Fruit fly (Drosophila melanogaster): ENCODE measurements around the gene CG9016.

Gene CG9016

dm6 chr2L:5876474-5877067 lies 46.9 kb downstream of the CG9016 start (continued):
- TF ChIP-seq CG6813 (GFP tag; optimal IDR thresholded peaks at IDR 0.05) (peak; percentile 68), Sox102F (GFP tag; optimal IDR thresholded peaks at IDR 0.05) (peak; percentile 26), CG12071 (GFP tag; optimal IDR thresholded peaks at IDR 0.05) (peak; percentile 73), maf-S (GFP tag; optimal IDR thresholded peaks at IDR 0.05) (no peak), amos (GFP tag; IDR thresholded peaks at IDR 0.05; ENCODE audit: partially characterized antibody) (no peak), HmgZ (tag; optimal IDR thresholded peaks at IDR 0.05) (peak; percentile 53), CG7963 (GFP tag; IDR thresholded peaks at IDR 0.05; ENCODE audit: partially characterized antibody) (no peak), Oaz (GFP tag; IDR thresholded peaks at IDR 0.05) (no peak), CHES-1-like (GFP tag; optimal IDR thresholded peaks at IDR 0.05) (peak; percentile 40), ranshi (GFP tag; IDR thresholded peaks at IDR 0.05) (0 out of 2 replicates have a peak, but pooled peaks have one; percentile 17), sug (tag; optimal IDR thresholded peaks at IDR 0.05) (peak; percentile 34), sima (GFP tag; optimal IDR thresholded peaks at IDR 0.05) (no peak), CG7745 (tag; optimal IDR thresholded peaks at IDR 0.05) (no peak), Dll (GFP tag; IDR thresholded peaks at IDR 0.05; ENCODE audit: partially characterized antibody) (no peak), Sry-δ (GFP tag; optimal IDR thresholded peaks at IDR 0.05) (no peak), cas (GFP tag; IDR thresholded peaks at IDR 0.05) (no peak), CG3995 (GFP tag; optimal IDR thresholded peaks at IDR 0.05) (no peak), CG5245 (GFP tag; optimal IDR thresholded peaks at IDR 0.05) (no peak), CG3407 (GFP tag; optimal IDR thresholded peaks at IDR 0.05) (no peak), Optix (GFP tag; IDR thresholded peaks at IDR 0.05) (no peak), CG30020 (tag; optimal IDR thresholded peaks at IDR 0.05) (no peak), CG16813 (GFP tag; IDR thresholded peaks at IDR 0.05; ENCODE audit: partially characterized antibody) (no peak), zfh2 (GFP tag; optimal IDR thresholded peaks at IDR 0.05) (no peak), CG7357 (GFP tag; IDR thresholded peaks at IDR 0.05) (no peak), luna (GFP tag; optimal IDR thresholded peaks at IDR 0.05) (no peak), CG2712 (tag; optimal IDR thresholded peaks at IDR 0.05) (no peak), CrebB (tag; optimal IDR thresholded peaks at IDR 0.05) (peak; percentile 68), br (optimal IDR thresholded peaks at IDR 0.05) (no peak), ewg (GFP tag; optimal IDR thresholded peaks at IDR 0.05) (no peak), crol (GFP tag; IDR thresholded peaks at IDR 0.05) (no peak), CG2129 (GFP tag; IDR thresholded peaks at IDR 0.05; ENCODE audit: partially characterized antibody) (no peak), Hey (tag; optimal IDR thresholded peaks at IDR 0.05) (peak; percentile 38), CG4404 (GFP tag; IDR thresholded peaks at IDR 0.05) (no peak), dati (GFP tag; IDR thresholded peaks at IDR 0.05) (no peak), zen2 (GFP tag; IDR thresholded peaks at IDR 0.05; ENCODE audit: partially characterized antibody) (no peak), CG5953 (GFP tag; IDR thresholded peaks at IDR 0.05) (peak; percentile 38; the same call in 1 of the 2 replicates), pnt (GFP tag; optimal IDR thresholded peaks at IDR 0.05) (no peak), Sox100B (GFP tag; optimal IDR thresholded peaks at IDR 0.05) (peak; percentile 48), CG8388 (GFP tag; optimal IDR thresholded peaks at IDR 0.05) (no peak), CG9876 (GFP tag; optimal IDR thresholded peaks at IDR 0.05) (no peak), CG1602 (GFP tag; optimal IDR thresholded peaks at IDR 0.05) (no peak), CG16863 (GFP tag; optimal IDR thresholded peaks at IDR 0.05) (no peak), Opbp (GFP tag; IDR thresholded peaks at IDR 0.05; ENCODE audit: partially characterized antibody) (no peak), mld (GFP tag; IDR thresholded peaks at IDR 0.05; ENCODE audit: partially characterized antibody) (no peak), Xbp1 (GFP tag; optimal IDR thresholded peaks at IDR 0.05) (no peak), kay (GFP tag; optimal IDR thresholded peaks at IDR 0.05) (no peak), CG10543 (GFP tag; optimal IDR thresholded peaks at IDR 0.05) (peak; percentile 63), prd (optimal IDR thresholded peaks at IDR 0.05) (no peak), prd (GFP tag; IDR thresholded peaks at IDR 0.05) (no peak), fu2 (GFP tag; optimal IDR thresholded peaks at IDR 0.05) (no peak), CG10431 (GFP tag; optimal IDR thresholded peaks at IDR 0.05) (no peak)

Data from whole organism, embryonic.